Worm (Caenorhabditis elegans) whole organism, mixed stage, embryonic: Measurements from ENCODE around the gene sptl-2.
A peak's percentile ranks its signal among the peaks of the same experiment; 100 is the strongest.

ENCODE experiments used
- M03D4.4 ChIP-seq: sonication (generic microtip); optimal IDR thresholded peaks from 2 replicates; lab custom pipeline; 2017; ENCODE audit warnings: mild to moderate bottlenecking, missing genetic modification characterization, missing compliant biosample characterization
- blmp-1 ChIP-seq: fragments of 150-350 bp; optimal IDR thresholded peaks from 2 replicates; lab custom pipeline; 2014; ENCODE audit warnings: missing biosample characterization, missing genetic modification characterization
- ces-1 ChIP-seq: fragments of 150-350 bp; optimal IDR thresholded peaks from 2 replicates; lab custom pipeline; 2014; ENCODE audit warnings: missing biosample characterization, missing genetic modification reagents, missing genetic modification characterization
- cnd-1 ChIP-seq: fragments of 200-800 bp; sonication (Bioruptor generic); optimal IDR thresholded peaks from 2 replicates; lab custom pipeline; 2018; ENCODE audit warnings: mild to moderate bottlenecking, missing genetic modification characterization, missing compliant biosample characterization
- drap-1 ChIP-seq: fragments of 200-800 bp; sonication (Bioruptor generic); optimal IDR thresholded peaks from 3 replicates; lab custom pipeline; 2018; ENCODE audit warnings: mild to moderate bottlenecking, missing genetic modification characterization, missing compliant biosample characterization
- elt-1 ChIP-seq: sonication (generic microtip); optimal IDR thresholded peaks from 2 replicates; lab custom pipeline; 2017; ENCODE audit warnings: missing genetic modification characterization, mild to moderate bottlenecking, missing compliant biosample characterization, antibody characterized with exemption, moderate library complexity, borderline replicate concordance; ENCODE audit not compliant: insufficient read depth
- elt-3 ChIP-seq: fragments of 150-350 bp; optimal IDR thresholded peaks from 2 replicates; lab custom pipeline; 2014; ENCODE audit warnings: missing biosample characterization, missing genetic modification characterization
- flh-1 ChIP-seq: fragments of 200-800 bp; sonication (Bioruptor generic); optimal IDR thresholded peaks from 2 replicates; lab custom pipeline; 2018; ENCODE audit warnings: mild to moderate bottlenecking, missing genetic modification characterization, moderate library complexity, missing compliant biosample characterization
- hlh-1 ChIP-seq: fragments of 150-350 bp; optimal IDR thresholded peaks from 2 replicates; lab custom pipeline; 2014; ENCODE audit warnings: missing biosample characterization, missing genetic modification reagents, missing genetic modification characterization
- lin-13 ChIP-seq: fragments of 150-350 bp; optimal IDR thresholded peaks from 2 replicates; lab custom pipeline; 2014; ENCODE audit warnings: missing biosample characterization, missing genetic modification characterization
- lin-32 ChIP-seq: fragments of 200-800 bp; sonication (Bioruptor generic); optimal IDR thresholded peaks from 2 replicates; lab custom pipeline; 2018; ENCODE audit warnings: mild to moderate bottlenecking, missing genetic modification characterization, missing compliant biosample characterization
- lsy-2 ChIP-seq: fragments of 150-350 bp; optimal IDR thresholded peaks from 2 replicates; lab custom pipeline; 2014; ENCODE audit warnings: missing biosample characterization, missing genetic modification characterization
- mep-1 ChIP-seq: fragments of 150-350 bp; optimal IDR thresholded peaks from 2 replicates; lab custom pipeline; 2017; ENCODE audit warnings: missing biosample characterization, missing genetic modification reagents, missing genetic modification characterization, inconsistent platforms
- mls-2 ChIP-seq: sonication (generic microtip); optimal IDR thresholded peaks from 2 replicates; lab custom pipeline; 2016; ENCODE audit warnings: mild to moderate bottlenecking, missing genetic modification characterization, moderate library complexity, missing compliant biosample characterization
- nhr-12 ChIP-seq: fragments of 150-350 bp; optimal IDR thresholded peaks from 2 replicates; lab custom pipeline; 2014; ENCODE audit warnings: missing biosample characterization, missing genetic modification characterization
- nhr-2 ChIP-seq: fragments of 150-350 bp; optimal IDR thresholded peaks from 2 replicates; lab custom pipeline; 2014; ENCODE audit warnings: missing biosample characterization, missing genetic modification characterization
- nhr-237 ChIP-seq: fragments of 150-350 bp; optimal IDR thresholded peaks from 2 replicates; lab custom pipeline; 2014; ENCODE audit warnings: missing biosample characterization, missing genetic modification characterization
- nhr-28 ChIP-seq: fragments of 150-350 bp; optimal IDR thresholded peaks from 2 replicates; lab custom pipeline; 2014; ENCODE audit warnings: missing biosample characterization, missing genetic modification characterization
- nhr-76 ChIP-seq: sonication (generic microtip); optimal IDR thresholded peaks from 2 replicates; lab custom pipeline; 2017; ENCODE audit warnings: missing biosample characterization, missing genetic modification characterization
- pha-4 ChIP-seq: fragments of 150-350 bp; optimal IDR thresholded peaks from 2 replicates; lab custom pipeline; 2018; ENCODE audit warnings: missing biosample characterization, missing genetic modification reagents, missing genetic modification characterization
- sem-2 ChIP-seq: fragments of 200-800 bp; sonication (Bioruptor generic); optimal IDR thresholded peaks from 2 replicates; lab custom pipeline; 2018; ENCODE audit warnings: mild to moderate bottlenecking, missing genetic modification characterization, missing compliant biosample characterization
- snpc-4 ChIP-seq: fragments of 150-350 bp; optimal IDR thresholded peaks from 2 replicates; lab custom pipeline; 2014; ENCODE audit warnings: missing biosample characterization, missing genetic modification characterization
- sptf-1 ChIP-seq: sonication (generic microtip); optimal IDR thresholded peaks from 2 replicates; lab custom pipeline; 2017; ENCODE audit warnings: mild to moderate bottlenecking, missing genetic modification characterization, moderate library complexity, missing compliant biosample characterization
- tbx-8 ChIP-seq: fragments of 200-800 bp; sonication (Bioruptor generic); optimal IDR thresholded peaks from 2 replicates; lab custom pipeline; 2018; ENCODE audit warnings: mild to moderate bottlenecking, missing genetic modification characterization, moderate library complexity, missing compliant biosample characterization
- unc-120 ChIP-seq: sonication (generic microtip); optimal IDR thresholded peaks from 2 replicates; lab custom pipeline; 2017; ENCODE audit warnings: missing genetic modification characterization, missing compliant biosample characterization; ENCODE audit not compliant: poor library complexity, severe bottlenecking
- unc-62 ChIP-seq: fragments of 150-350 bp; optimal IDR thresholded peaks from 2 replicates; lab custom pipeline; 2014; ENCODE audit warnings: missing biosample characterization, missing genetic modification reagents, missing genetic modification characterization
- zip-8 ChIP-seq: fragments of 150-350 bp; optimal IDR thresholded peaks from 2 replicates; lab custom pipeline; 2014; ENCODE audit warnings: missing biosample characterization, missing genetic modification characterization
- ztf-11 ChIP-seq: fragments of 150-350 bp; optimal IDR thresholded peaks from 2 replicates; lab custom pipeline; 2014; ENCODE audit warnings: missing biosample characterization, missing genetic modification characterization

The sptl-2 gene

ce11 chrV:8027429-8028142, 10.6 kb downstream of the sptl-2 start:
- no peak for TF ChIP-seq nhr-2
- no peak for TF ChIP-seq M03D4.4 (tag; lab: Kevin White, UChicago)
- TF ChIP-seq nhr-237 (tag; lab: Kevin White, UChicago): no peak

ce11 chrV:8028825-8029489, 11.9 kb downstream of the sptl-2 start, which contains the start of gene oma-2:
TSS of gene oma-2 (plus strand) at chrV:8029439.
- TF ChIP-seq nhr-28: no peak
- TF ChIP-seq lin-32 (GFP tag; lab: Kevin White, UChicago): no peak
- no peak for TF ChIP-seq M03D4.4 (tag; lab: Kevin White, UChicago)
- no peak for TF ChIP-seq nhr-2
- TF ChIP-seq elt-3 (tag; lab: Kevin White, UChicago): no peak

- TF ChIP-seq mep-1 (tag; lab: Kevin White, UChicago): peak; percentile 54
- TF ChIP-seq nhr-2: no peak
- TF ChIP-seq nhr-28: no peak
- TF ChIP-seq tbx-8 (GFP tag; lab: Kevin White, UChicago): no peak
- TF ChIP-seq ces-1: peak; percentile 49
- TF ChIP-seq sptf-1: no peak
- TF ChIP-seq ztf-11 (tag; lab: Kevin White, UChicago): no peak
- TF ChIP-seq flh-1 (GFP tag; lab: Kevin White, UChicago): no peak
- no peak for TF ChIP-seq blmp-1 (tag; lab: Kevin White, UChicago)
- peak; percentile 47 for TF ChIP-seq lsy-2
- no peak for TF ChIP-seq nhr-12 (tag; lab: Kevin White, UChicago)
- no peak for TF ChIP-seq elt-3 (tag; lab: Kevin White, UChicago)
- TF ChIP-seq unc-62 (GFP tag; lab: Kevin White, UChicago): no peak
- TF ChIP-seq hlh-1 (tag; lab: Kevin White, UChicago): no peak
- no peak for TF ChIP-seq cnd-1 (tag; lab: Kevin White, UChicago)
- TF ChIP-seq elt-1: no peak
- TF ChIP-seq, all 35 proteins: peak for 3
These were observed 14.1 kb downstream of the sptl-2 start, which contains the start of gene vars-1 for ce11 chrV:8031121-8031520. TSS of gene vars-1 (plus strand) at chrV:8031411.

ce11 chrV:8034811-8035210, 17.8 kb downstream of the sptl-2 start, which contains the start of gene algn-12:
TSS of gene algn-12 (plus strand) at chrV:8035111.
- TF ChIP-seq pha-4 (tag; lab: Kevin White, UChicago) (no peak), elt-1 (no peak), lin-13 (tag; lab: Kevin White, UChicago) (no peak), zip-8 (no peak), nhr-76 (tag; lab: Kevin White, UChicago) (no peak), flh-1 (GFP tag; lab: Kevin White, UChicago) (no peak), nhr-237 (tag; lab: Kevin White, UChicago) (no peak), mep-1 (tag; lab: Kevin White, UChicago) (no peak), blmp-1 (tag; lab: Kevin White, UChicago) (no peak)
- TF ChIP-seq, all 35 proteins: peak for 0

DNA sequence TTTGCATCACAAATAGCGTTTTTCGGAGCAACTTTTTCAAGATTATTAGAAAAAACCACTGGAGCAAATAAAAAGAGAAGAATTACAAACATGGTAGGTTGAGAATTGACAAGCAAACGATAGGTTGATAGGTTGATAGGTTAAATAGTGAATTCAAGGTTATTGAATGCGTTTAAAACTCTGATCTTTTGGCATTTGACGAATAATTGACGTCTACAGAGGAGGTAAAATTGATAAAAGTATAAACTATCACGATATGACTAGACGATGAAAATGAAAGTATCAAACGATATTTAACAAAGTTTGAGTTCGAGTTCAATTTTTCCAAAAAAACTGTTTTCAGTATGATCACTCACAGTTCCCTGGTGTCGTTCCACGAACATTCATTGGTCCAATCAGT, 18.9 kb downstream of the sptl-2 start, which contains the start of gene ZC513.14:
Gene ZC513.14 (minus strand): TSS at position 101 of the 400 bp plus-strand sequence.
- no peak for TF ChIP-seq nhr-76 (tag; lab: Kevin White, UChicago)
- TF ChIP-seq lin-32 (GFP tag; lab: Kevin White, UChicago): no peak
- no peak for TF ChIP-seq sem-2
- no peak for TF ChIP-seq unc-120
- TF ChIP-seq nhr-28: no peak
- TF ChIP-seq elt-1: no peak
- no peak for TF ChIP-seq drap-1 (GFP tag; lab: Kevin White, UChicago)
- no peak for TF ChIP-seq zip-8
- no peak for TF ChIP-seq nhr-12 (tag; lab: Kevin White, UChicago)
- TF ChIP-seq pha-4 (tag; lab: Kevin White, UChicago): no peak
- no peak for TF ChIP-seq snpc-4 (tag; lab: Kevin White, UChicago)
- no peak for TF ChIP-seq nhr-237 (tag; lab: Kevin White, UChicago)
- TF ChIP-seq hlh-1 (tag; lab: Kevin White, UChicago): no peak
- no peak for TF ChIP-seq mls-2 (tag; lab: Kevin White, UChicago)
- TF ChIP-seq lsy-2: no peak
- no peak for TF ChIP-seq ces-1
